Fruit fly (Drosophila melanogaster): ENCODE data around the gene CG4042.
A peak's percentile ranks its signal among the peaks of the same experiment; 100 is the strongest.

CG4042 gene

dm6 chr3L:20771001-20771890, at the start of gene CG4042, which contains the start of gene Pitslre (continued):
- peak; percentile 38 for TF ChIP-seq CG12391 (tag; optimal IDR thresholded peaks at IDR 0.05)
- TF ChIP-seq trh (GFP tag; optimal IDR thresholded peaks at IDR 0.05) = no peak
- TF ChIP-seq CG14710 (tag; optimal IDR thresholded peaks at IDR 0.05) = peak; percentile 37
- no peak for TF ChIP-seq CG13624 (GFP tag; optimal IDR thresholded peaks at IDR 0.05)
- TF ChIP-seq CG6854 (GFP tag; optimal IDR thresholded peaks at IDR 0.05) = no peak
- TF ChIP-seq CG30431 (GFP tag; optimal IDR thresholded peaks at IDR 0.05) = no peak
- no peak for TF ChIP-seq CG6254 (GFP tag; optimal IDR thresholded peaks at IDR 0.05)
- no peak for TF ChIP-seq CG11398 (GFP tag; optimal IDR thresholded peaks at IDR 0.05)
- TF ChIP-seq CG3163 (GFP tag; optimal IDR thresholded peaks at IDR 0.05) = no peak
- peak; percentile 25 for TF ChIP-seq kay (GFP tag; optimal IDR thresholded peaks at IDR 0.05)
- TF ChIP-seq Hmx (GFP tag; optimal IDR thresholded peaks at IDR 0.05) = no peak
- no peak for TF ChIP-seq eve (GFP tag; optimal IDR thresholded peaks at IDR 0.05)
- TF ChIP-seq crp (GFP tag; optimal IDR thresholded peaks at IDR 0.05) = peak; percentile 95 to 96
- no peak for TF ChIP-seq Deaf1 (tag; optimal IDR thresholded peaks at IDR 0.05)
- peak; percentile 6 for TF ChIP-seq sug (tag; optimal IDR thresholded peaks at IDR 0.05)
- TF ChIP-seq CG4820 (GFP tag; optimal IDR thresholded peaks at IDR 0.05) = peak; percentile 37
- TF ChIP-seq lov (optimal IDR thresholded peaks at IDR 0.05) = no peak
- no peak for TF ChIP-seq lov (GFP tag; IDR thresholded peaks at IDR 0.05)
- peak; percentile 0 for TF ChIP-seq BtbVII (GFP tag; optimal IDR thresholded peaks at IDR 0.05)
- TF ChIP-seq CG10366 (GFP tag; IDR thresholded peaks at IDR 0.05) = no peak
- peak; percentile 78 for TF ChIP-seq Scr (GFP tag; IDR thresholded peaks at IDR 0.05; ENCODE audit: partially characterized antibody)
- TF ChIP-seq CG7556 (GFP tag; optimal IDR thresholded peaks at IDR 0.05) = no peak
- TF ChIP-seq sqz (GFP tag; optimal IDR thresholded peaks at IDR 0.05) = no peak
- TF ChIP-seq Usf (GFP tag; optimal IDR thresholded peaks at IDR 0.05) = no peak
- peak; percentile 59 for TF ChIP-seq Max (GFP tag; optimal IDR thresholded peaks at IDR 0.05)
- no peak for TF ChIP-seq CG9609 (GFP tag; optimal IDR thresholded peaks at IDR 0.05)
- no peak for TF ChIP-seq CG9876 (GFP tag; optimal IDR thresholded peaks at IDR 0.05)
- TF ChIP-seq unpg (GFP tag; optimal IDR thresholded peaks at IDR 0.05) = peak; percentile 7
- TF ChIP-seq nerfin-2 (GFP tag; IDR thresholded peaks at IDR 0.05; ENCODE audit: partially characterized antibody) = no peak
- TF ChIP-seq da (GFP tag; optimal IDR thresholded peaks at IDR 0.05) = no peak
- TF ChIP-seq CG15011 (GFP tag; optimal IDR thresholded peaks at IDR 0.05) = no peak
- no peak for TF ChIP-seq Dip3 (GFP tag; optimal IDR thresholded peaks at IDR 0.05)
- no peak for TF ChIP-seq CG11085 (GFP tag; IDR thresholded peaks at IDR 0.05)
- peak; percentile 70 for TF ChIP-seq Xbp1 (GFP tag; optimal IDR thresholded peaks at IDR 0.05)
- no peak for TF ChIP-seq CG14965 (GFP tag; optimal IDR thresholded peaks at IDR 0.05; ENCODE audit: borderline replicate concordance)
- peak; percentile 44 for TF ChIP-seq slbo (GFP tag; IDR thresholded peaks at IDR 0.05)
- TF ChIP-seq CG7271 (tag; optimal IDR thresholded peaks at IDR 0.05) = no peak
- peak; percentile 57 for TF ChIP-seq gem (tag; optimal IDR thresholded peaks at IDR 0.05)
- no peak for TF ChIP-seq CG12744 (GFP tag; optimal IDR thresholded peaks at IDR 0.05)
- TF ChIP-seq CG12155 (GFP tag; optimal IDR thresholded peaks at IDR 0.05) = peak; percentile 53
- TF ChIP-seq CG6654 (GFP tag; optimal IDR thresholded peaks at IDR 0.05) = no peak
- TF ChIP-seq CG4360 (GFP tag; IDR thresholded peaks at IDR 0.05) = no peak
- no peak; the same call in 2 of the 3 replicates for TF ChIP-seq mld (GFP tag; IDR thresholded peaks at IDR 0.05; ENCODE audit: partially characterized antibody)
- TF ChIP-seq CG12659 (GFP tag; optimal IDR thresholded peaks at IDR 0.05) = peak; percentile 21
- TF ChIP-seq CG2712 (tag; optimal IDR thresholded peaks at IDR 0.05) = peak; percentile 60
- peak; percentile 90 for TF ChIP-seq Dll (GFP tag; IDR thresholded peaks at IDR 0.05; ENCODE audit: partially characterized antibody)
- no peak for TF ChIP-seq CG18476 (GFP tag; optimal IDR thresholded peaks at IDR 0.05)
- peak; percentile 41 for TF ChIP-seq CG9215 (GFP tag; IDR thresholded peaks at IDR 0.05)
- TF ChIP-seq CG1603 (tag; optimal IDR thresholded peaks at IDR 0.05) = no peak

Data from whole organism, embryonic.